Worm (Caenorhabditis elegans) whole organism, mixed stage, embryonic: ENCODE data around the gene fbxl-5.

Experiments used
- cnd-1 ChIP-seq: fragments of 200-800 bp; sonication (Bioruptor generic); optimal IDR thresholded peaks from 2 replicates; lab custom pipeline; 2018; ENCODE audit warnings: mild to moderate bottlenecking, missing genetic modification characterization, missing compliant biosample characterization
- lin-13 ChIP-seq: fragments of 150-350 bp; optimal IDR thresholded peaks from 2 replicates; lab custom pipeline; 2014; ENCODE audit warnings: missing biosample characterization, missing genetic modification characterization
- nhr-28 ChIP-seq: fragments of 150-350 bp; optimal IDR thresholded peaks from 2 replicates; lab custom pipeline; 2014; ENCODE audit warnings: missing biosample characterization, missing genetic modification characterization
- pha-4 ChIP-seq: fragments of 150-350 bp; optimal IDR thresholded peaks from 2 replicates; lab custom pipeline; 2018; ENCODE audit warnings: missing biosample characterization, missing genetic modification reagents, missing genetic modification characterization
- snpc-4 ChIP-seq: fragments of 150-350 bp; optimal IDR thresholded peaks from 2 replicates; lab custom pipeline; 2014; ENCODE audit warnings: missing biosample characterization, missing genetic modification characterization
- sptf-1 ChIP-seq: sonication (generic microtip); optimal IDR thresholded peaks from 2 replicates; lab custom pipeline; 2017; ENCODE audit warnings: mild to moderate bottlenecking, missing genetic modification characterization, moderate library complexity, missing compliant biosample characterization
- unc-62 ChIP-seq: fragments of 150-350 bp; optimal IDR thresholded peaks from 2 replicates; lab custom pipeline; 2014; ENCODE audit warnings: missing biosample characterization, missing genetic modification reagents, missing genetic modification characterization
- ztf-11 ChIP-seq: fragments of 150-350 bp; optimal IDR thresholded peaks from 2 replicates; lab custom pipeline; 2014; ENCODE audit warnings: missing biosample characterization, missing genetic modification characterization

DNA sequence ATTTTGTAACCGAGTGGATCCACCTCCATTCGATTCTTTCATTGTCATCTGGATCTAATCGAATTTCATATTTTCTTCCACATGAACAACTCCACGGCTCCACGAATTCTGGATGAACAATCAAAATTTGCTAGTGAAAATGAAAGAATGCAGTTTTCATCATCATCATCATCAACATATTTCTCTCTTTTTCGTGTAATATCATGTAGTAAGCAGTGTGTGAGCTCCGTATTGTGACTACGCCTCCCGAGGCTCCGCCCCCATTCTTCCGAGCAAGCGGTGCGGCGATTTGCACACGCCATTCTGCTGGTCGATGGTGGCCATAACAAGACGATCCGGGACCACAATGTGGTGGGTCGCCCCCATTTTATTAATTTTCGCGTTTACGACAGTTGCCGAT, 55.4 kb downstream of the fbxl-5 start, which contains the start of gene ZK742.7:
- no peak for TF ChIP-seq pha-4 (tag; lab: Kevin White, UChicago)
- no peak for TF ChIP-seq snpc-4 (tag; lab: Kevin White, UChicago)
- TF ChIP-seq cnd-1 (tag; lab: Kevin White, UChicago): no peak
- TF ChIP-seq lin-13 (tag; lab: Kevin White, UChicago): no peak
- no peak for TF ChIP-seq ztf-11 (tag; lab: Kevin White, UChicago)
- no peak for TF ChIP-seq unc-62 (GFP tag; lab: Kevin White, UChicago)
- TF ChIP-seq sptf-1 (tag; lab: Kevin White, UChicago): no peak
- TF ChIP-seq nhr-28 (tag; lab: Kevin White, UChicago): no peak
